Worm (Caenorhabditis elegans) whole organism, early embryonic: ENCODE measurements around the gene C13E3.1.

Experiments used
- F13C5.2 ChIP-seq: sonication (generic microtip); optimal IDR thresholded peaks from 2 replicates; lab custom pipeline; 2017; ENCODE audit warnings: mild to moderate bottlenecking, missing genetic modification characterization, inconsistent platforms, missing compliant biosample characterization
- ama-1 ChIP-seq: fragments of 150-350 bp; optimal IDR thresholded peaks from 2 replicates; lab custom pipeline; 2014
- ceh-13 ChIP-seq: fragments of 200-800 bp; sonication (Bioruptor generic); optimal IDR thresholded peaks from 2 replicates; lab custom pipeline; 2018; ENCODE audit warnings: mild to moderate bottlenecking, missing genetic modification characterization, missing compliant biosample characterization
- hnd-1 ChIP-seq: sonication (generic microtip); optimal IDR thresholded peaks from 2 replicates; lab custom pipeline; 2016; ENCODE audit warnings: missing genetic modification characterization, missing compliant biosample characterization
- sea-1 ChIP-seq: fragments of 200-800 bp; sonication (Bioruptor generic); conservative IDR thresholded peaks from 2 replicates; pipeline ENCODE4 v1.3.6; 2022; ENCODE audit warnings: missing genetic modification characterization, missing compliant biosample characterization
- tra-4 ChIP-seq: sonication (generic microtip); optimal IDR thresholded peaks from 2 replicates; lab custom pipeline; 2017; ENCODE audit warnings: missing genetic modification characterization, missing compliant biosample characterization

- TF ChIP-seq F13C5.2 (tag; lab: Kevin White, UChicago), result no peak
- no peak for TF ChIP-seq tra-4
- TF ChIP-seq ama-1 (lab: Kevin White, UChicago), result no peak
- TF ChIP-seq ceh-13 (GFP tag; lab: Kevin White, UChicago), result no peak
- no peak for TF ChIP-seq sea-1 (GFP tag; lab: Robert Waterston, UW)
- no peak for TF ChIP-seq hnd-1
Observed at ce11 chrX:8932387-8932786, 39.5 kb downstream of the C13E3.1 start.
